Worm (Caenorhabditis elegans): Measurements from ENCODE around the gene ift-43.

DNA sequence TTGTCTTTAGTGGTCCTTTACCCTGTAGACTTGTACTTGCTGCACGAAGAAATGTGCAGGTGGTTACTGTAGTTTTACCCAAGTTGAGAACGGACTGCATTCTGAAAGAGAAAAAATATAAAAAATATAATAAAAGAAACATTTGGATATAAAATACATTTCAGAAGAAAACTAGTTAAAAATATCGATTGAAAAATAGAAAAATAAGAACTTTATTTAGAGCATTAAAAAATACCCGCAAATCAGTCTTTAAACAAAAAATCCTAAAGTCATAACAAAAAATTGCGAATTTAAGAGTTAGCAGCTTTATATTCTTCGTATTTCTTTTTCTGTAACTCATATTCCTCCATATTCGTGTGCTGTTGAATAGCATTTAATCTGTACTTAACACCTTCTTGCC is 8.2 kb upstream of the ift-43 start, which contains the start of gene C25H3.7:
- no peak for TF ChIP-seq ces-1 (GFP tag; optimal IDR thresholded peaks at IDR 0.05)
- no peak for TF ChIP-seq lsy-2 (tag; optimal IDR thresholded peaks at IDR 0.05)
- TF ChIP-seq dmd-9 (GFP tag; IDR thresholded peaks at IDR 0.05), result no peak
- TF ChIP-seq unc-62 (GFP tag; optimal IDR thresholded peaks at IDR 0.05 in 1 of 2), result no peak
- no peak for TF ChIP-seq unc-62 (tag; optimal IDR thresholded peaks at IDR 0.05)
- TF ChIP-seq unc-39 (tag; optimal IDR thresholded peaks at IDR 0.05), result no peak
- TF ChIP-seq ceh-62 (tag; optimal IDR thresholded peaks at IDR 0.05), result no peak
- no peak for TF ChIP-seq Y48G9A.11 (GFP tag; IDR thresholded peaks at IDR 0.05)
- TF ChIP-seq nhr-102 (tag; optimal IDR thresholded peaks at IDR 0.05), result no peak
- TF ChIP-seq zag-1 (tag; optimal IDR thresholded peaks at IDR 0.05), result no peak
- TF ChIP-seq ceh-28 (tag; optimal IDR thresholded peaks at IDR 0.05), result no peak
- TF ChIP-seq F49E8.2 (tag; optimal IDR thresholded peaks at IDR 0.05; ENCODE audit: borderline replicate concordance), result no peak
- TF ChIP-seq nhr-237 (tag; optimal IDR thresholded peaks at IDR 0.05), result no peak
- no peak for TF ChIP-seq egl-27 (tag; optimal IDR thresholded peaks at IDR 0.05)
